Worm (Caenorhabditis elegans): Measurements from ENCODE around the gene F43G6.8.
A peak's percentile ranks its signal among the peaks of the same experiment; 100 is the strongest.

Gene F43G6.8

DNA sequence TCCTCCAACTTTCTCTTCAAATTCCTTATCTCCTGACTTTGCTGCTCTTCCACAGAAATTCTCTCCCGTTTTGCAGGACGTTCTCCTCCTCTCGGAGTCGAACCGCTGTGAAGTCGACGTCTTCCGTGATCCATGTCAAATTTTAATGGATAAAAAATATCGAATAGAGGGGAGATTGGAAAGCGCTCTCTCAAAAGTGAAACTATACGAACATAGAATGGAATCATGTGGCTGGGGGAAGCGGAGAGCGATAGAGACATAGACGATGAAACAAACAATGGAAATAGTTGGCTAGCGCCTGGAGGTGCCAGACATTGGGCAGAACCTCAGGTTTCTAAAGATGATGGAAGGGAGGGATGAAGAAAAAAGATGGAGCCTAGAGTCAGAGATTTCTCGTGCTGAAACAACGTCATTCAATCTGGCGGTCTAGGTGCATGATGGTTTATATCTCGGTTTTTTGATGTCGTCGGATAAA is at the start of gene F43G6.8:
TSS of gene F43G6.8 (minus strand) at position 198 of the 475 bp plus-strand sequence.
- TF ChIP-seq mml-1 (tag; optimal IDR thresholded peaks at IDR 0.05) (no peak), fos-1 (tag; optimal IDR thresholded peaks at IDR 0.05) (no peak), unc-39 (tag; optimal IDR thresholded peaks at IDR 0.05) (no peak), ztf-4 (tag; optimal IDR thresholded peaks at IDR 0.05) (no peak), mdl-1 (tag; optimal IDR thresholded peaks at IDR 0.05) (no peak), pqm-1 (tag; optimal IDR thresholded peaks at IDR 0.05) (peak; percentile 14), ztf-11 (tag; optimal IDR thresholded peaks at IDR 0.05) (no peak), nhr-11 (tag; optimal IDR thresholded peaks at IDR 0.05) (peak; percentile 78), snpc-4 (tag; optimal IDR thresholded peaks at IDR 0.05) (peak; percentile 32), nhr-23 (tag; optimal IDR thresholded peaks at IDR 0.05) (peak; percentile 35), daf-12 (tag; optimal IDR thresholded peaks at IDR 0.05) (no peak), skn-1 (tag; optimal IDR thresholded peaks at IDR 0.05) (no peak), pha-4 (tag; optimal IDR thresholded peaks at IDR 0.05) (no peak), lin-39 (tag; optimal IDR thresholded peaks at IDR 0.05) (peak; percentile 11), hmg-11 (tag; optimal IDR thresholded peaks at IDR 0.05) (no peak), ceh-16 (tag; optimal IDR thresholded peaks at IDR 0.05) (no peak), nfya-1 (tag; optimal IDR thresholded peaks at IDR 0.05; ENCODE audit: insufficient read depth) (peak; percentile 72), ZK546.5 (tag; optimal IDR thresholded peaks at IDR 0.05) (no peak), eor-1 (tag; optimal IDR thresholded peaks at IDR 0.05) (no peak), nhr-25 (tag; optimal IDR thresholded peaks at IDR 0.05) (peak; percentile 13), lin-15B (tag; optimal IDR thresholded peaks at IDR 0.05) (peak; percentile 11), ama-1 (optimal IDR thresholded peaks at IDR 0.05) (no peak), nhr-67 (tag; optimal IDR thresholded peaks at IDR 0.05) (no peak), ceh-9 (tag; optimal IDR thresholded peaks at IDR 0.05) (no peak), elt-2 (tag; optimal IDR thresholded peaks at IDR 0.05) (peak; percentile 30), ceh-82 (tag; optimal IDR thresholded peaks at IDR 0.05) (no peak)

DNA sequence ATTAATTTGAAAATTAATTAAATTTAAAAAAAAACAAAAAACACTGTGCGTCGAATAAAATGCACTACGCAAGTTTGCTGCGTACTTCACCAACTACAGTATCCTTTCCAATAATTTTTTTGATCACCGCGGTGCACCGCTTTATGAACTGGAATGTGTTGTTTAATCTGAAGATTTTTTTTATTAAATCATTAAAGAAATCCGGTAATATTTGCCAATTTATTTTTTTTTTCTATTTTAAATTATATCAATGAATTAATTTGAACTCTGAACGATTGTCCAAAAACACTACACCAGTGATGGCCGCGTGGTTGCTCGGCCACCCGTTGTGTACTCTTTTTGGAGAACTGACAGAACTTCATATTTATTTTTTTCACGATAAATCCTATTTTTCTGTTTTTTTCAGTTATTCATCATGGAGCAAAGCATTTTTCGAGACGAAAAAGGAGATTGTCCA is 46.8 kb upstream of the F43G6.8 start, which contains the start of gene K12D12.5:
TSS of gene K12D12.5 (plus strand) at position 407 of the 457 bp plus-strand sequence.
- TF ChIP-seq nfya-1 (tag; optimal IDR thresholded peaks at IDR 0.05; ENCODE audit: insufficient read depth) (no peak), eor-1 (tag; optimal IDR thresholded peaks at IDR 0.05) (no peak), nhr-67 (tag; optimal IDR thresholded peaks at IDR 0.05) (no peak), ceh-16 (tag; optimal IDR thresholded peaks at IDR 0.05) (no peak), nhr-25 (tag; optimal IDR thresholded peaks at IDR 0.05) (no peak), lin-15B (tag; optimal IDR thresholded peaks at IDR 0.05) (no peak), egl-27 (tag; optimal IDR thresholded peaks at IDR 0.05) (no peak), fkh-2 (tag; optimal IDR thresholded peaks at IDR 0.05) (no peak), zag-1 (tag; optimal IDR thresholded peaks at IDR 0.05) (no peak), elt-3 (tag; optimal IDR thresholded peaks at IDR 0.05) (no peak), pha-4 (tag; optimal IDR thresholded peaks at IDR 0.05) (no peak), hmg-11 (tag; optimal IDR thresholded peaks at IDR 0.05) (no peak), mml-1 (tag; optimal IDR thresholded peaks at IDR 0.05) (no peak), nhr-43 (tag; optimal IDR thresholded peaks at IDR 0.05; ENCODE audit: poor library complexity, severe bottlenecking) (no peak), sea-2 (GFP tag; optimal IDR thresholded peaks at IDR 0.05) (no peak), nhr-12 (tag; optimal IDR thresholded peaks at IDR 0.05) (no peak)

DNA sequence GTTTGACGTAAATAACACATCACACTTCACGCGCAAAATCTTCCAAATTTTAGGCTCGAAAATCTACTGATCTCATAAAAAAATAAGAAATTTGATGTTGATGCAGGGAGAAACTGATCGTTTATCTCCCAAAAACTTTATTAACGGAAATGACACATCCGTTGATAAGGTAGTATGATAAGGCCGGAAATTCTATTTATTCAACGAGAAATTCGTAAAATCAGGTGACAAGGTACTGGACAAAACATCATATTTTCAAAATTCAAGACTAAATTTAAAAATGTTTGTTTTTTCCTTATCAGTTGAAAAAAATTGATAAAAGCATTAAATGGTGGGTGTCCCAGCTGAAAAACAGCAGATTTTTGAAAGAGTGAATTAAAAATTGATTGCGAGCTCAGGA is 45.9 kb upstream of the F43G6.8 start:
- TF ChIP-seq pqm-1 (tag; optimal IDR thresholded peaks at IDR 0.05) (peak; percentile 39), zag-1 (tag; optimal IDR thresholded peaks at IDR 0.05) (no peak), lin-39 (tag; optimal IDR thresholded peaks at IDR 0.05) (no peak), nhr-43 (tag; optimal IDR thresholded peaks at IDR 0.05; ENCODE audit: poor library complexity, severe bottlenecking) (no peak), eor-1 (tag; optimal IDR thresholded peaks at IDR 0.05) (no peak), ama-1 (optimal IDR thresholded peaks at IDR 0.05) (no peak), egl-5 (tag; optimal IDR thresholded peaks at IDR 0.05) (no peak), nhr-67 (tag; optimal IDR thresholded peaks at IDR 0.05) (no peak), ztf-4 (tag; optimal IDR thresholded peaks at IDR 0.05) (no peak), ztf-11 (tag; optimal IDR thresholded peaks at IDR 0.05) (no peak), elt-2 (tag; optimal IDR thresholded peaks at IDR 0.05) (peak; percentile 52), sea-2 (GFP tag; optimal IDR thresholded peaks at IDR 0.05) (no peak)

DNA sequence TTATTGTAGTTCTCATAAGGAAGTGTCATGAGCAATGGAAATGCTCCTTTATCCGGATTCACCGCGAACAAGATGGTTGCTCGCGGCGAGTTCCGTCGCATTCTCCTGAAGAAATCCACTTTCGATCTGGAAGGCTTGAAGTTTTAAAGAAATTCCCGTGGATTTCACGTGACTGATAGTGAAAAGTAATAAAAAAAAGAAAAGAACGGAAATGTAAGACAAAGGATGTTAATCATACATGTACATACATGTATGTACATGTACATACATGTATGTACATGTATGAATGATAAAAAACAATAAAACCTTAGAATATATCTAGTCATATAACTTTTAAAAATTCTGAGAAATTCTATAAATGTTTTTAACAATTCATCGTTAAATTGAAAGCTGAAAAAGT is 42.5 kb upstream of the F43G6.8 start, which contains the start of gene clh-1:
TSS of gene clh-1 (minus strand) at position 101 of the 400 bp plus-strand sequence.
- TF ChIP-seq nhr-28 (tag; optimal IDR thresholded peaks at IDR 0.05) (no peak), elt-1 (tag; optimal IDR thresholded peaks at IDR 0.05) (no peak), snpc-4 (tag; optimal IDR thresholded peaks at IDR 0.05) (no peak), lin-39 (tag; optimal IDR thresholded peaks at IDR 0.05) (no peak), nhr-77 (tag; optimal IDR thresholded peaks at IDR 0.05) (no peak), unc-39 (tag; optimal IDR thresholded peaks at IDR 0.05) (no peak), lsy-12 (tag; optimal IDR thresholded peaks at IDR 0.05) (no peak), fos-1 (tag; optimal IDR thresholded peaks at IDR 0.05) (no peak), nhr-12 (tag; optimal IDR thresholded peaks at IDR 0.05) (no peak), unc-62 (GFP tag; optimal IDR thresholded peaks at IDR 0.05) (no peak), nhr-43 (tag; optimal IDR thresholded peaks at IDR 0.05; ENCODE audit: poor library complexity, severe bottlenecking) (no peak), elt-2 (tag; optimal IDR thresholded peaks at IDR 0.05) (no peak), ceh-9 (tag; optimal IDR thresholded peaks at IDR 0.05) (no peak), nhr-25 (tag; optimal IDR thresholded peaks at IDR 0.05) (no peak), jun-1 (tag; optimal IDR thresholded peaks at IDR 0.05) (no peak), R02D3.7 (tag; optimal IDR thresholded peaks at IDR 0.05) (no peak), tbx-2 (tag; optimal IDR thresholded peaks at IDR 0.05) (no peak), ama-1 (optimal IDR thresholded peaks at IDR 0.05) (no peak), nhr-237 (tag; optimal IDR thresholded peaks at IDR 0.05) (no peak), hmg-11 (tag; optimal IDR thresholded peaks at IDR 0.05) (no peak)
